Fruit fly (Drosophila melanogaster) whole organism, embryonic: Measurements from ENCODE around the gene CG31957.

Experiments
- Antp ChIP-seq: fragments of 200-800 bp; sonication (Bioruptor generic); optimal IDR thresholded peaks from 3 replicates; lab custom pipeline; 2016; ENCODE audit warnings: missing biosample characterization, missing genetic modification characterization
- Atf6 ChIP-seq: fragments of 200-800 bp; sonication (Bioruptor generic); IDR thresholded peaks from 2 replicates; pipeline ENCODE4 v1.3.6; 2022; ENCODE audit warnings: missing biosample characterization, missing genetic modification characterization
- CG10209 ChIP-seq: fragments of 200-800 bp; sonication (Bioruptor generic); optimal IDR thresholded peaks from 3 replicates; lab custom pipeline; 2017; ENCODE audit warnings: missing biosample characterization, mild to moderate bottlenecking, missing genetic modification characterization, missing genetic modification reagents
- CG1233 ChIP-seq: fragments of 200-800 bp; sonication (Bioruptor generic); optimal IDR thresholded peaks from 4 replicates; lab custom pipeline; 2018; ENCODE audit warnings: missing biosample characterization, mild to moderate bottlenecking, missing genetic modification characterization
- CG12659 ChIP-seq: fragments of 200-800 bp; sonication (Bioruptor generic); optimal IDR thresholded peaks from 3 replicates; lab custom pipeline; 2017; ENCODE audit warnings: mild to moderate bottlenecking, missing biosample characterization, missing genetic modification reagents, missing genetic modification characterization
- CG12942 ChIP-seq: fragments of 200-800 bp; sonication (Bioruptor generic); optimal IDR thresholded peaks from 3 replicates; lab custom pipeline; 2016; ENCODE audit warnings: missing biosample characterization, missing genetic modification characterization
- CG13424 ChIP-seq: fragments of 200-800 bp; sonication (Bioruptor generic); optimal IDR thresholded peaks from 2 replicates; lab custom pipeline; 2019; ENCODE audit warnings: missing biosample characterization, mild to moderate bottlenecking, missing genetic modification characterization, moderate library complexity
- CG14710 ChIP-seq: fragments of 200-800 bp; sonication (Bioruptor generic); optimal IDR thresholded peaks from 3 replicates; lab custom pipeline; 2019; ENCODE audit warnings: missing biosample characterization, mild to moderate bottlenecking, missing genetic modification characterization, moderate library complexity
- CG15011 ChIP-seq: fragments of 200-800 bp; sonication (Bioruptor generic); optimal IDR thresholded peaks from 3 replicates; lab custom pipeline; 2018; ENCODE audit warnings: missing biosample characterization, mild to moderate bottlenecking, missing genetic modification characterization
- CG15269 ChIP-seq: fragments of 200-800 bp; sonication (Bioruptor generic); optimal IDR thresholded peaks from 2 replicates; lab custom pipeline; 2018; ENCODE audit warnings: missing biosample characterization, mild to moderate bottlenecking, missing genetic modification characterization, moderate library complexity
- CG17361 ChIP-seq: fragments of 200-800 bp; sonication (Bioruptor generic); IDR thresholded peaks from 3 replicates; pipeline ENCODE4 v1.3.6; 2022; ENCODE audit warnings: missing biosample characterization, missing genetic modification characterization
- CG18476 ChIP-seq: fragments of 200-800 bp; sonication (Bioruptor generic); optimal IDR thresholded peaks from 2 replicates; lab custom pipeline; 2016; ENCODE audit warnings: missing biosample characterization, mild to moderate bottlenecking, missing genetic modification characterization
- CG30403 ChIP-seq: fragments of 200-800 bp; sonication (Bioruptor generic); optimal IDR thresholded peaks from 3 replicates; lab custom pipeline; 2016; ENCODE audit warnings: missing biosample characterization, missing genetic modification characterization
- CG32532 ChIP-seq: fragments of 200-800 bp; sonication (Bioruptor generic); IDR thresholded peaks from 2 replicates; pipeline ENCODE4 v1.3.6; 2022; ENCODE audit warnings: missing biosample characterization, missing genetic modification characterization
- CG3281 ChIP-seq: fragments of 200-800 bp; sonication (Bioruptor generic); optimal IDR thresholded peaks from 3 replicates; lab custom pipeline; 2017; ENCODE audit warnings: missing biosample characterization, mild to moderate bottlenecking, missing genetic modification characterization
- CG34422 ChIP-seq: fragments of 200-800 bp; sonication (Bioruptor generic); IDR thresholded peaks from 3 replicates; pipeline ENCODE4 v1.3.6; 2022; ENCODE audit warnings: missing biosample characterization, missing genetic modification characterization
- CG4617 ChIP-seq: fragments of 200-800 bp; sonication (Bioruptor generic); optimal IDR thresholded peaks from 3 replicates; lab custom pipeline; 2016; ENCODE audit warnings: missing biosample characterization, missing genetic modification characterization, borderline replicate concordance
- CG4730 ChIP-seq: fragments of 200-800 bp; sonication (Bioruptor generic); IDR thresholded peaks from 2 replicates; pipeline ENCODE4 v1.3.6; 2022; ENCODE audit warnings: missing biosample characterization, missing genetic modification characterization
- CG6175 ChIP-seq: fragments of 200-800 bp; sonication (Bioruptor generic); IDR thresholded peaks from 3 replicates; pipeline ENCODE4 v1.3.6; 2022; ENCODE audit warnings: missing biosample characterization, missing genetic modification characterization
- CG6272 ChIP-seq: fragments of 200-800 bp; sonication (Bioruptor generic); IDR thresholded peaks from 2 replicates; pipeline ENCODE4 v1.3.6; 2022; ENCODE audit warnings: missing biosample characterization, missing genetic modification characterization
- CG7786 ChIP-seq: fragments of 200-800 bp; sonication (Bioruptor generic); optimal IDR thresholded peaks from 2 replicates; lab custom pipeline; 2016; ENCODE audit warnings: missing biosample characterization, missing genetic modification characterization
- CG8924 ChIP-seq: fragments of 200-800 bp; optimal IDR thresholded peaks from 3 replicates; lab custom pipeline; 2019; ENCODE audit warnings: missing biosample characterization, mild to moderate bottlenecking, missing genetic modification characterization, moderate library complexity
- CoRest ChIP-seq: fragments of 200-800 bp; sonication (Bioruptor generic); optimal IDR thresholded peaks from 3 replicates; lab custom pipeline; 2018; ENCODE audit warnings: missing biosample characterization, mild to moderate bottlenecking, missing genetic modification characterization, moderate library complexity
- Dbx ChIP-seq: fragments of 200-800 bp; sonication (Bioruptor generic); IDR thresholded peaks from 3 replicates; pipeline ENCODE4 v1.3.6; 2022; ENCODE audit warnings: missing biosample characterization, missing genetic modification characterization
- Dip2 ChIP-seq: fragments of 200-800 bp; sonication (Bioruptor generic); IDR thresholded peaks from 2 replicates; pipeline ENCODE4 v1.3.6; 2022; ENCODE audit warnings: missing biosample characterization, missing genetic modification characterization
- E2f1 ChIP-seq: fragments of 200-800 bp; sonication (Bioruptor generic); IDR thresholded peaks from 2 replicates; pipeline ENCODE4 v1.3.6; 2022; ENCODE audit warnings: missing biosample characterization, missing genetic modification characterization
- MBD-R2 ChIP-seq: fragments of 200-800 bp; sonication (Bioruptor generic); IDR thresholded peaks from 2 replicates; pipeline ENCODE4 v1.3.6; 2022; ENCODE audit warnings: missing biosample characterization, missing genetic modification characterization
- NC2β ChIP-seq: fragments of 200-800 bp; sonication (Bioruptor generic); optimal IDR thresholded peaks from 2 replicates; lab custom pipeline; 2016; ENCODE audit warnings: missing biosample characterization, missing genetic modification characterization
- Spps ChIP-seq: fragments of 200-800 bp; sonication (Bioruptor generic); optimal IDR thresholded peaks from 2 replicates; lab custom pipeline; 2018; ENCODE audit warnings: missing biosample characterization, mild to moderate bottlenecking, missing genetic modification characterization
- Ssrp ChIP-seq: fragments of 200-800 bp; sonication (Bioruptor generic); optimal IDR thresholded peaks from 2 replicates; lab custom pipeline; 2018; ENCODE audit warnings: missing biosample characterization, mild to moderate bottlenecking, missing genetic modification characterization, moderate library complexity
- TFAM ChIP-seq: fragments of 200-800 bp; sonication (Bioruptor generic); optimal IDR thresholded peaks from 2 replicates; lab custom pipeline; 2017; ENCODE audit warnings: missing biosample characterization, missing genetic modification characterization, inconsistent platforms
- ap ChIP-seq: fragments of 200-800 bp; sonication (Bioruptor generic); IDR thresholded peaks from 2 replicates; pipeline ENCODE4 v1.3.6; 2022; ENCODE audit warnings: missing biosample characterization, missing genetic modification characterization
- az2 ChIP-seq: fragments of 200-800 bp; sonication (Bioruptor generic); optimal IDR thresholded peaks from 3 replicates; lab custom pipeline; 2016; ENCODE audit warnings: missing biosample characterization, missing genetic modification characterization
- cato ChIP-seq: fragments of 200-800 bp; sonication (Bioruptor generic); optimal IDR thresholded peaks from 2 replicates; lab custom pipeline; 2016; ENCODE audit warnings: missing biosample characterization, missing genetic modification characterization, borderline replicate concordance
- chm ChIP-seq: fragments of 200-800 bp; sonication (Bioruptor generic); IDR thresholded peaks from 2 replicates; pipeline ENCODE4 v1.3.6; 2022; ENCODE audit warnings: missing biosample characterization, missing genetic modification characterization
- ci ChIP-seq: fragments of 200-800 bp; sonication (Bioruptor generic); IDR thresholded peaks from 3 replicates; pipeline ENCODE4 v1.3.6; 2022; ENCODE audit warnings: missing biosample characterization, missing genetic modification characterization
- cwo ChIP-seq: fragments of 200-800 bp; sonication (Bioruptor generic); optimal IDR thresholded peaks from 3 replicates; lab custom pipeline; 2017; ENCODE audit warnings: missing biosample characterization, missing genetic modification characterization, mild to moderate bottlenecking, moderate library complexity, missing genetic modification reagents
- exex ChIP-seq: fragments of 200-800 bp; sonication (Bioruptor generic); optimal IDR thresholded peaks from 4 replicates; lab custom pipeline; 2018; ENCODE audit warnings: missing biosample characterization, mild to moderate bottlenecking, missing genetic modification characterization, moderate library complexity
- hb ChIP-seq: fragments of 200-800 bp; sonication (Bioruptor generic); IDR thresholded peaks from 3 replicates; pipeline ENCODE4 v1.3.6; 2022; ENCODE audit warnings: missing biosample characterization, missing genetic modification characterization; ENCODE audit not compliant: partially characterized antibody
- knrl ChIP-seq: fragments of 200-800 bp; sonication (Bioruptor generic); IDR thresholded peaks from 3 replicates; pipeline ENCODE4 v1.3.6; 2022; ENCODE audit warnings: missing biosample characterization, missing genetic modification characterization; ENCODE audit not compliant: partially characterized antibody
- mam ChIP-seq: fragments of 200-800 bp; sonication (Bioruptor generic); optimal IDR thresholded peaks from 3 replicates; lab custom pipeline; 2016; ENCODE audit warnings: missing biosample characterization, missing genetic modification characterization
- nmo ChIP-seq: fragments of 200-800 bp; sonication (Bioruptor generic); optimal IDR thresholded peaks from 2 replicates; lab custom pipeline; 2018; ENCODE audit warnings: missing biosample characterization, mild to moderate bottlenecking, missing genetic modification characterization, moderate library complexity
- pita ChIP-seq: fragments of 200-800 bp; sonication (Bioruptor generic); optimal IDR thresholded peaks from 2 replicates; lab custom pipeline; 2017; ENCODE audit warnings: missing biosample characterization, mild to moderate bottlenecking, missing genetic modification characterization
- pum ChIP-seq: fragments of 200-800 bp; sonication (Bioruptor generic); optimal IDR thresholded peaks from 2 replicates; lab custom pipeline; 2016; ENCODE audit warnings: missing biosample characterization, missing genetic modification characterization
- ranshi ChIP-seq: fragments of 200-800 bp; sonication (Bioruptor generic); IDR thresholded peaks from 2 replicates; pipeline ENCODE4 v1.3.6; 2022; ENCODE audit warnings: missing biosample characterization, missing genetic modification characterization
- stc ChIP-seq: fragments of 200-800 bp; sonication (Bioruptor generic); IDR thresholded peaks from 2 replicates; pipeline ENCODE4 v1.3.6; 2022; ENCODE audit warnings: missing biosample characterization, missing genetic modification characterization
- stwl ChIP-seq: fragments of 200-800 bp; sonication (Bioruptor generic); optimal IDR thresholded peaks from 3 replicates; lab custom pipeline; 2018; ENCODE audit warnings: missing biosample characterization, mild to moderate bottlenecking, missing genetic modification characterization, moderate library complexity
- tgo ChIP-seq: fragments of 200-800 bp; sonication (Bioruptor generic); IDR thresholded peaks from 3 replicates; pipeline ENCODE4 v1.3.6; 2022; ENCODE audit warnings: missing biosample characterization, missing genetic modification characterization
- unpg ChIP-seq: fragments of 200-800 bp; sonication (Bioruptor generic); optimal IDR thresholded peaks from 3 replicates; lab custom pipeline; 2018; ENCODE audit warnings: missing biosample characterization, mild to moderate bottlenecking, missing genetic modification characterization, moderate library complexity
- zfh2 ChIP-seq: fragments of 200-800 bp; sonication (Bioruptor generic); optimal IDR thresholded peaks from 2 replicates; lab custom pipeline; 2016; ENCODE audit warnings: missing biosample characterization, missing genetic modification characterization

Gene CG31957

DNA sequence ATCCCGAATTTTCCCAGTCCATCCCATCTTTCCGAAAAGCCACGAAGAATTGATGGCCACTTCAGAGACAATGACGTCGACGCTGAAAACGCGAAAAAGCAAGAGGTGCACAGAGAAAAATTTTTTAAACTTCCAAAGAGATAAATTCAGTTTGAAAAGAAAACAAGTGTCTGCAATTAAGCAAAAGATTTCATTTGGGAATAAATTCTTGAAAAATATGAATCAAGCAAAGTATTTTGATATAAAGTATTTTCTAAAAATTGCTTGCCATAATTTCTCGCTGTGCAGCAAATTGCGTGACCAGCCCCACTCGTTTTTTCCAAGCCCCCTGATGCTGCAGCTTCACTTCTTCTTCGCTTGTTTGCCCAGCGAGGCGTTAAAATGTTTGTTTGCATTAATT, 9.9 kb upstream of the CG31957 start (continued):
- TF ChIP-seq CG18476 (GFP tag; lab: Kevin White, UChicago) (no peak), cwo (GFP tag; lab: Kevin White, UChicago) (peak; percentile 11), knrl (GFP tag; lab: Robert Waterston, UW) (no peak), TFAM (GFP tag; lab: Kevin White, UChicago) (no peak), zfh2 (peak; percentile 8), stwl (tag; lab: Kevin White, UChicago) (no peak), CG4730 (GFP tag; lab: Robert Waterston, UW) (0 out of 2 replicates have a peak, but pooled peaks have one; percentile 16), stc (GFP tag; lab: Robert Waterston, UW) (peak; percentile 42; the same call in 1 of the 2 replicates), CG10209 (GFP tag; lab: Kevin White, UChicago) (peak; percentile 30), CG1233 (no peak), mam (GFP tag; lab: Kevin White, UChicago) (peak; percentile 2), ap (GFP tag; lab: Robert Waterston, UW) (0 out of 2 replicates have a peak, but pooled peaks have one; percentile 28), Ssrp (peak; percentile 22), CG14710 (no peak), Antp (GFP tag; lab: Kevin White, UChicago) (peak; percentile 14), CoRest (tag; lab: Kevin White, UChicago) (peak; percentile 25), MBD-R2 (GFP tag; lab: Robert Waterston, UW) (peak; percentile 28; the same call in 1 of the 2 replicates), Dbx (GFP tag; lab: Robert Waterston, UW) (0 out of 3 replicates have a peak, but pooled peaks have one; percentile 10), ranshi (GFP tag; lab: Robert Waterston, UW) (peak; percentile 37; the same call in 1 of the 2 replicates), Spps (no peak), CG30403 (GFP tag; lab: Kevin White, UChicago) (peak; percentile 49), CG15269 (tag; lab: Kevin White, UChicago) (peak; percentile 38), CG6175 (GFP tag; lab: Robert Waterston, UW) (no peak), az2 (GFP tag; lab: Kevin White, UChicago) (peak; percentile 31), nmo (GFP tag; lab: Kevin White, UChicago) (peak; percentile 18), tgo (peak; percentile 45; the same call in 2 of the 3 replicates), CG12942 (peak; percentile 16), CG6272 (GFP tag; lab: Robert Waterston, UW) (no peak), CG8924 (peak; percentile 16), Atf6 (GFP tag; lab: Robert Waterston, UW) (peak; percentile 58; the same call in 1 of the 2 replicates), pum (no peak), Dip2 (GFP tag; lab: Robert Waterston, UW) (no peak), CG13424 (tag; lab: Kevin White, UChicago) (peak; percentile 6), CG3281 (GFP tag; lab: Kevin White, UChicago) (peak; percentile 10), E2f1 (peak; percentile 46), exex (no peak), CG12659 (peak; percentile 25), chm (GFP tag; lab: Robert Waterston, UW) (peak; percentile 30; the same call in 1 of the 2 replicates), pita (GFP tag; lab: Kevin White, UChicago) (no peak), CG7786 (GFP tag; lab: Kevin White, UChicago) (peak; percentile 12), CG17361 (0 out of 3 replicates have a peak, but pooled peaks have one; percentile 25), ci (GFP tag; lab: Robert Waterston, UW) (peak; percentile 70; the same call in 2 of the 3 replicates), CG34422 (GFP tag; lab: Robert Waterston, UW) (peak; percentile 47; the same call in 1 of the 3 replicates), NC2β (GFP tag; lab: Kevin White, UChicago) (no peak), unpg (GFP tag; lab: Kevin White, UChicago) (peak; percentile 55), CG4617 (GFP tag; lab: Kevin White, UChicago) (no peak), CG15011 (GFP tag; lab: Kevin White, UChicago) (no peak), hb (no peak), cato (no peak), CG32532 (GFP tag; lab: Robert Waterston, UW) (peak; percentile 46; the same call in 1 of the 2 replicates)
